Worm (Caenorhabditis elegans): ENCODE data around the gene F23F1.2.

Gene F23F1.2

ce11 chrII:47280-47679 lies 13.3 kb downstream of the F23F1.2 start, which contains the start of gene C23H3.5:
Gene C23H3.5, plus strand, starts transcription at chrII:47580.
- TF ChIP-seq dmd-8 (GFP tag; IDR thresholded peaks at IDR 0.05) (no peak), nhr-10 (tag; optimal IDR thresholded peaks at IDR 0.05) (no peak), Y48G9A.11 (GFP tag; IDR thresholded peaks at IDR 0.05) (no peak), zag-1 (tag; optimal IDR thresholded peaks at IDR 0.05) (no peak), duxl-1 (tag; optimal IDR thresholded peaks at IDR 0.05; ENCODE audit: poor library complexity) (no peak), rbr-2 (tag; optimal IDR thresholded peaks at IDR 0.05) (no peak), vab-7 (GFP tag; IDR thresholded peaks at IDR 0.05) (no peak), hlh-11 (tag; optimal IDR thresholded peaks at IDR 0.05) (no peak), nhr-48 (tag; optimal IDR thresholded peaks at IDR 0.05) (no peak), ZK337.2 (GFP tag; IDR thresholded peaks at IDR 0.05) (no peak), ceh-20 (GFP tag; IDR thresholded peaks at IDR 0.05) (no peak), nhr-111 (GFP tag; optimal IDR thresholded peaks at IDR 0.05) (no peak), mep-1 (tag; optimal IDR thresholded peaks at IDR 0.05) (no peak), nhr-102 (tag; optimal IDR thresholded peaks at IDR 0.05) (no peak), ceh-32 (tag; optimal IDR thresholded peaks at IDR 0.05; ENCODE audit: poor library complexity) (no peak)

- TF ChIP-seq pqm-1 (tag; optimal IDR thresholded peaks at IDR 0.05), result peak; percentile 42
- no peak for TF ChIP-seq gei-8 (GFP tag; optimal IDR thresholded peaks at IDR 0.05)
- TF ChIP-seq nhr-11 (tag; optimal IDR thresholded peaks at IDR 0.05), result no peak
- no peak for TF ChIP-seq daf-8 (GFP tag; IDR thresholded peaks at IDR 0.05)
- peak; percentile 45 for TF ChIP-seq dve-1 (tag; optimal IDR thresholded peaks at IDR 0.05; ENCODE audit: insufficient read depth)
- peak; percentile 53 for TF ChIP-seq nhr-77 (tag; optimal IDR thresholded peaks at IDR 0.05)
- no peak for TF ChIP-seq ceh-44 (GFP tag; IDR thresholded peaks at IDR 0.05)
- TF ChIP-seq jun-1 (tag; optimal IDR thresholded peaks at IDR 0.05), result no peak
- TF ChIP-seq F26F4.8 (GFP tag; conservative IDR thresholded peaks at IDR 0.05), result no peak
- TF ChIP-seq mep-1 (tag; optimal IDR thresholded peaks at IDR 0.05), result no peak
- TF ChIP-seq set-16 (GFP tag; IDR thresholded peaks at IDR 0.05), result no peak
- TF ChIP-seq unc-62 (GFP tag; optimal IDR thresholded peaks at IDR 0.05 in 1 of 2), result no peak
- TF ChIP-seq unc-62 (tag; optimal IDR thresholded peaks at IDR 0.05), result no peak
- TF ChIP-seq lin-38 (GFP tag; IDR thresholded peaks at IDR 0.05), result no peak
- TF ChIP-seq R02D3.7 (tag; optimal IDR thresholded peaks at IDR 0.05), result no peak
- no peak for TF ChIP-seq nhr-25 (tag; optimal IDR thresholded peaks at IDR 0.05; ENCODE audit: borderline replicate concordance, insufficient read depth)
- peak; percentile 6 for TF ChIP-seq T20F7.1 (GFP tag; optimal IDR thresholded peaks at IDR 0.05)
- TF ChIP-seq nhr-6 (tag; optimal IDR thresholded peaks at IDR 0.05), result no peak
- no peak for TF ChIP-seq nhr-48 (tag; optimal IDR thresholded peaks at IDR 0.05)
- TF ChIP-seq hlh-11 (tag; optimal IDR thresholded peaks at IDR 0.05), result peak; percentile 53
- peak; percentile 25; the same call in 1 of the 2 replicates for TF ChIP-seq dmd-6 (GFP tag; IDR thresholded peaks at IDR 0.05)
- TF ChIP-seq vab-7 (GFP tag; IDR thresholded peaks at IDR 0.05), result no peak
- 0 out of 4 replicates have a peak, but pooled peaks of 1 of the 2 experiments have one; percentile 46 for TF ChIP-seq madf-5 (GFP tag; IDR thresholded peaks at IDR 0.05)
- no peak for TF ChIP-seq lin-39 (tag; optimal IDR thresholded peaks at IDR 0.05)
- no peak for TF ChIP-seq spr-3 (GFP tag; optimal IDR thresholded peaks at IDR 0.05)
- TF ChIP-seq fkh-10 (GFP tag; optimal IDR thresholded peaks at IDR 0.05), result no peak
- TF ChIP-seq mes-2 (tag; optimal IDR thresholded peaks at IDR 0.05; ENCODE audit: poor library complexity, severe bottlenecking), result peak; percentile 1
- TF ChIP-seq nhr-28 (tag; optimal IDR thresholded peaks at IDR 0.05), result peak; percentile 76
- TF ChIP-seq nhr-41 (GFP tag; IDR thresholded peaks at IDR 0.05), result no peak
- TF ChIP-seq dmd-9 (GFP tag; IDR thresholded peaks at IDR 0.05), result no peak
- no peak for TF ChIP-seq F49E8.2 (tag; optimal IDR thresholded peaks at IDR 0.05; ENCODE audit: borderline replicate concordance)
Measured at ce11 chrII:50862-51261, 16.9 kb downstream of the F23F1.2 start.

All from whole organism, L4 larva.